Worm (Caenorhabditis elegans) whole organism, L4 larva: ENCODE data around the gene F32D1.3.

Experiments
- T20F7.1 ChIP-seq: fragments of 200-800 bp; sonication (Bioruptor generic); optimal IDR thresholded peaks from 2 replicates; lab custom pipeline; 2018; ENCODE audit warnings: mild to moderate bottlenecking, missing genetic modification characterization, missing compliant biosample characterization
- ZK546.5 ChIP-seq, 2 experiments: sonication (generic microtip); optimal IDR thresholded peaks; 2 replicates each; lab custom pipeline; 2017; ENCODE audit warnings: missing biosample characterization in 2 of 2, missing genetic modification characterization in 2 of 2
- aha-1 ChIP-seq: fragments of 150-350 bp; peaks from one replicate; lab custom pipeline; 2014; ENCODE audit warnings: missing biosample characterization, missing genetic modification characterization
- ceh-44 ChIP-seq: fragments of 200-800 bp; sonication (Bioruptor generic); IDR thresholded peaks from 2 replicates; pipeline ENCODE4 v1.3.6; 2022; ENCODE audit warnings: missing genetic modification reagents, missing genetic modification characterization, missing compliant biosample characterization
- ces-1 ChIP-seq: fragments of 150-350 bp; sonication (generic microtip); optimal IDR thresholded peaks from 4 replicates; lab custom pipeline; 2014; ENCODE audit warnings: missing biosample characterization, missing genetic modification reagents, missing genetic modification characterization
- daf-12 ChIP-seq: fragments of 150-350 bp; optimal IDR thresholded peaks from 2 replicates; lab custom pipeline; 2014; ENCODE audit warnings: missing biosample characterization, missing genetic modification reagents, missing genetic modification characterization
- daf-16 ChIP-seq, 3 experiments: sonication (generic microtip); optimal IDR thresholded peaks; 2 replicates each; lab custom pipeline; 2016 to 2017; ENCODE audit warnings: missing genetic modification characterization in 3 of 3, missing genetic modification reagents in 3 of 3, mild to moderate bottlenecking in 2 of 3, missing compliant biosample characterization in 2 of 3, missing biosample characterization in 1 of 3, moderate library complexity in 1 of 3
- dmd-6 ChIP-seq: fragments of 200-800 bp; sonication (Bioruptor generic); IDR thresholded peaks from 2 replicates; pipeline ENCODE4 v1.3.6; 2022; ENCODE audit warnings: missing genetic modification reagents, missing genetic modification characterization, missing compliant biosample characterization
- dmd-9 ChIP-seq: fragments of 200-800 bp; sonication (Bioruptor generic); IDR thresholded peaks from 2 replicates; pipeline ENCODE4 v1.3.6; 2022; ENCODE audit warnings: missing genetic modification reagents, missing genetic modification characterization, missing compliant biosample characterization
- dpl-1 ChIP-seq: fragments of 150-350 bp; optimal IDR thresholded peaks from 2 replicates; lab custom pipeline; 2014; ENCODE audit warnings: missing biosample characterization, missing genetic modification reagents, missing genetic modification characterization
- egl-43 ChIP-seq: fragments of 200-800 bp; sonication (Bioruptor generic); IDR thresholded peaks from 2 replicates; pipeline ENCODE4 v1.3.6; 2022; ENCODE audit warnings: missing genetic modification reagents, missing genetic modification characterization, missing compliant biosample characterization
- gei-8 ChIP-seq: fragments of 200-800 bp; sonication (Bioruptor generic); optimal IDR thresholded peaks from 2 replicates; lab custom pipeline; 2018; ENCODE audit warnings: mild to moderate bottlenecking, missing genetic modification characterization, missing compliant biosample characterization
- lin-1 ChIP-seq: fragments of 200-800 bp; sonication (Bioruptor generic); IDR thresholded peaks from 2 replicates; pipeline ENCODE4 v1.3.6; 2022; ENCODE audit warnings: missing genetic modification reagents, missing genetic modification characterization, missing compliant biosample characterization
- lin-15B ChIP-seq: fragments of 150-350 bp; sonication (generic microtip); optimal IDR thresholded peaks from 3 replicates; lab custom pipeline; 2014; ENCODE audit warnings: missing biosample characterization, missing genetic modification characterization
- lsy-2 ChIP-seq, 2 experiments: fragments of 150-350 bp in 1 of 2; sonication (generic microtip) in 1 of 2; optimal IDR thresholded peaks; 2 replicates each; lab custom pipeline; 2014 to 2017; ENCODE audit warnings: missing biosample characterization in 2 of 2, missing genetic modification characterization in 2 of 2
- madf-5 ChIP-seq, 2 experiments: fragments of 200-800 bp; sonication (Bioruptor generic); IDR thresholded peaks; 2 replicates each; pipeline ENCODE4 v1.3.6; 2022; ENCODE audit warnings: missing compliant biosample characterization in 2 of 2, missing genetic modification characterization in 2 of 2
- madf-9 ChIP-seq: fragments of 200-800 bp; sonication (Bioruptor generic); conservative IDR thresholded peaks from 2 replicates; pipeline ENCODE4 v1.3.6; 2022; ENCODE audit warnings: missing genetic modification reagents, missing genetic modification characterization, missing compliant biosample characterization
- mep-1 ChIP-seq: fragments of 150-350 bp; sonication (generic microtip); optimal IDR thresholded peaks from 3 replicates; lab custom pipeline; 2014; ENCODE audit warnings: missing biosample characterization, missing genetic modification characterization
- mxl-3 ChIP-seq: fragments of 200-800 bp; sonication (Bioruptor generic); optimal IDR thresholded peaks from 2 replicates; lab custom pipeline; 2018; ENCODE audit warnings: mild to moderate bottlenecking, missing genetic modification characterization, missing compliant biosample characterization
- nhr-10 ChIP-seq: fragments of 150-350 bp; optimal IDR thresholded peaks from 2 replicates; lab custom pipeline; 2014; ENCODE audit warnings: missing biosample characterization, missing genetic modification characterization
- nhr-237 ChIP-seq: sonication (generic microtip); optimal IDR thresholded peaks from 2 replicates; lab custom pipeline; 2017; ENCODE audit warnings: missing biosample characterization, missing genetic modification characterization
- nhr-42 ChIP-seq: fragments of 200-800 bp; sonication (Bioruptor generic); IDR thresholded peaks from 2 replicates; pipeline ENCODE4 v1.3.6; 2022; ENCODE audit warnings: missing genetic modification characterization, missing compliant biosample characterization
- nhr-48 ChIP-seq: sonication (generic microtip); optimal IDR thresholded peaks from 2 replicates; lab custom pipeline; 2016; ENCODE audit warnings: mild to moderate bottlenecking, missing genetic modification characterization, missing compliant biosample characterization
- nhr-76 ChIP-seq: fragments of 150-350 bp; optimal IDR thresholded peaks from 2 replicates; lab custom pipeline; 2014; ENCODE audit warnings: missing biosample characterization, missing genetic modification characterization
- pqm-1 ChIP-seq: sonication (generic microtip); optimal IDR thresholded peaks from 2 replicates; lab custom pipeline; 2017; ENCODE audit warnings: missing biosample characterization, missing genetic modification characterization
- set-16 ChIP-seq: fragments of 200-800 bp; sonication (Bioruptor generic); IDR thresholded peaks from 2 replicates; pipeline ENCODE4 v1.3.6; 2022; ENCODE audit warnings: missing genetic modification reagents, missing genetic modification characterization, missing compliant biosample characterization
- spr-3 ChIP-seq: fragments of 200-800 bp; sonication (Bioruptor generic); optimal IDR thresholded peaks from 2 replicates; lab custom pipeline; 2018; ENCODE audit warnings: mild to moderate bottlenecking, missing genetic modification characterization, missing compliant biosample characterization
- tag-97 ChIP-seq: fragments of 200-800 bp; sonication (Bioruptor generic); IDR thresholded peaks from 2 replicates; pipeline ENCODE4 v1.3.6; 2022; ENCODE audit warnings: missing genetic modification characterization, missing compliant biosample characterization
- unc-39 ChIP-seq: sonication (generic microtip); optimal IDR thresholded peaks from 2 replicates; lab custom pipeline; 2017; ENCODE audit warnings: missing biosample characterization, missing genetic modification characterization
- unc-62 ChIP-seq, 3 experiments: fragments of 150-350 bp in 1 of 3; sonication (generic microtip); optimal IDR thresholded peaks in 2 of 3; peaks in 1 of 3; 1 replicate in 1 of 3; 2 replicates in 2 of 3; lab custom pipeline; 2014 to 2017; ENCODE audit warnings: missing biosample characterization in 3 of 3, missing genetic modification characterization in 3 of 3, missing genetic modification reagents in 3 of 3, missing genotype in 1 of 3
- vab-7 ChIP-seq: fragments of 200-800 bp; sonication (Bioruptor generic); IDR thresholded peaks from 2 replicates; pipeline ENCODE4 v1.3.6; 2022; ENCODE audit warnings: missing genetic modification reagents, missing genetic modification characterization, missing compliant biosample characterization
- zip-2 ChIP-seq: fragments of 150-350 bp; optimal IDR thresholded peaks from 2 replicates; lab custom pipeline; 2014; ENCODE audit warnings: missing biosample characterization, missing genetic modification characterization

The F32D1.3 gene

ce11 chrV:4360018-4360417 is 1.4 kb downstream of the F32D1.3 start:
- TF ChIP-seq nhr-10 (tag; lab: Kevin White, UChicago) (no peak), daf-12 (tag; lab: Kevin White, UChicago) (no peak), ces-1 (GFP tag; lab: Kevin White, UChicago) (no peak), unc-62 (GFP tag; optimal IDR thresholded peaks at IDR 0.05 in 1 of 2; lab: Kevin White, UChicago) (peak in 1 of 2 experiments; percentile 88), unc-62 (tag; optimal IDR thresholded peaks at IDR 0.05; lab: Kevin White, UChicago) (no peak), dpl-1 (GFP tag; lab: Kevin White, UChicago) (no peak), pqm-1 (tag; lab: Kevin White, UChicago) (no peak), mxl-3 (no peak), T20F7.1 (GFP tag; lab: Kevin White, UChicago) (no peak), lin-15B (tag; lab: Kevin White, UChicago) (no peak), nhr-42 (GFP tag; lab: Robert Waterston, UW) (no peak), mep-1 (tag; lab: Kevin White, UChicago) (no peak), egl-43 (no peak), dmd-6 (GFP tag; lab: Robert Waterston, UW) (peak; percentile 20; the same call in 1 of the 2 replicates)

ce11 chrV:4359127-4359526 is 2.2 kb downstream of the F32D1.3 start:
- TF ChIP-seq unc-62 (GFP tag; optimal IDR thresholded peaks at IDR 0.05 in 1 of 2; lab: Kevin White, UChicago) (peak in 1 of 2 experiments; percentile 5), unc-62 (tag; optimal IDR thresholded peaks at IDR 0.05; lab: Kevin White, UChicago) (no peak), nhr-10 (tag; lab: Kevin White, UChicago) (no peak), madf-5 (GFP tag; IDR thresholded peaks at IDR 0.05; lab: Robert Waterston, UW) (no peak), madf-9 (GFP tag; lab: Robert Waterston, UW) (no peak), aha-1 (tag; lab: Kevin White, UChicago) (no peak)

- TF ChIP-seq set-16 (GFP tag; lab: Robert Waterston, UW), result no peak
- no peak for TF ChIP-seq spr-3
- no peak for TF ChIP-seq mep-1 (tag; lab: Kevin White, UChicago)
- TF ChIP-seq nhr-76, result no peak
- no peak for TF ChIP-seq zip-2
- peak; percentile 56 for TF ChIP-seq ces-1 (GFP tag; lab: Kevin White, UChicago)
- no peak for TF ChIP-seq unc-39 (tag; lab: Kevin White, UChicago)
- TF ChIP-seq dmd-9, result no peak
- TF ChIP-seq unc-62 (GFP tag; optimal IDR thresholded peaks at IDR 0.05 in 1 of 2; lab: Kevin White, UChicago), result no peak
- no peak for TF ChIP-seq unc-62 (tag; optimal IDR thresholded peaks at IDR 0.05; lab: Kevin White, UChicago)
- TF ChIP-seq gei-8 (GFP tag; lab: Kevin White, UChicago), result no peak
- TF ChIP-seq lsy-2 (tag; optimal IDR thresholded peaks at IDR 0.05; lab: Kevin White, UChicago), result peak in 1 of 2 experiments; percentile 39
- TF ChIP-seq daf-16 (GFP tag; optimal IDR thresholded peaks at IDR 0.05; lab: Kevin White, UChicago), result no peak
- TF ChIP-seq daf-16 (tag; optimal IDR thresholded peaks at IDR 0.05; lab: Kevin White, UChicago), result no peak
- no peak for TF ChIP-seq dpl-1 (GFP tag; lab: Kevin White, UChicago)
- TF ChIP-seq ZK546.5 (tag; optimal IDR thresholded peaks at IDR 0.05; lab: Kevin White, UChicago), result no peak
Observed at ce11 chrV:4357369-4357768, 4.0 kb downstream of the F32D1.3 start.

- TF ChIP-seq unc-62 (GFP tag; optimal IDR thresholded peaks at IDR 0.05 in 1 of 2; lab: Kevin White, UChicago) (no peak), unc-62 (tag; optimal IDR thresholded peaks at IDR 0.05; lab: Kevin White, UChicago) (no peak), vab-7 (no peak), mep-1 (tag; lab: Kevin White, UChicago) (no peak), dmd-6 (GFP tag; lab: Robert Waterston, UW) (no peak), tag-97 (GFP tag; lab: Robert Waterston, UW) (no peak), lin-1 (no peak), nhr-48 (tag; lab: Kevin White, UChicago) (no peak), nhr-237 (tag; lab: Kevin White, UChicago) (no peak), T20F7.1 (GFP tag; lab: Kevin White, UChicago) (no peak), ceh-44 (GFP tag; lab: Robert Waterston, UW) (no peak), dmd-9 (no peak), unc-39 (tag; lab: Kevin White, UChicago) (no peak)
Observed at ce11 chrV:4356047-4356612, 5.2 kb downstream of the F32D1.3 start.
